Worm (Caenorhabditis elegans) whole organism, L2 larva: ENCODE data around the gene W08G11.5.

Source experiments
- C34F6.9 ChIP-seq: fragments of 150-350 bp; optimal IDR thresholded peaks from 2 replicates; lab custom pipeline; 2014; ENCODE audit warnings: missing biosample characterization, missing genetic modification characterization
- F13H6.1 ChIP-seq: sonication (generic microtip); optimal IDR thresholded peaks from 2 replicates; lab custom pipeline; 2016; ENCODE audit warnings: missing genetic modification characterization, missing compliant biosample characterization
- R02D3.7 ChIP-seq: fragments of 150-350 bp; optimal IDR thresholded peaks from 2 replicates; lab custom pipeline; 2014; ENCODE audit warnings: missing biosample characterization, missing genetic modification characterization
- Y55F3AM.14 ChIP-seq: fragments of 200-800 bp; sonication (Bioruptor generic); optimal IDR thresholded peaks from 2 replicates; lab custom pipeline; 2018; ENCODE audit warnings: mild to moderate bottlenecking, missing genetic modification characterization, missing compliant biosample characterization
- ZK546.5 ChIP-seq: sonication (generic microtip); optimal IDR thresholded peaks from 2 replicates; lab custom pipeline; 2017; ENCODE audit warnings: missing biosample characterization, missing genetic modification characterization
- ama-1 ChIP-seq: fragments of 150-350 bp; optimal IDR thresholded peaks from 2 replicates; lab custom pipeline; 2018; ENCODE audit warnings: inconsistent platforms
- blmp-1 ChIP-seq: sonication (generic microtip); optimal IDR thresholded peaks from 2 replicates; lab custom pipeline; 2017; ENCODE audit warnings: missing genetic modification characterization, mild to moderate bottlenecking, missing compliant biosample characterization, antibody characterized with exemption, moderate library complexity; ENCODE audit not compliant: insufficient read depth
- ceh-16 ChIP-seq: fragments of 150-350 bp; optimal IDR thresholded peaks from 2 replicates; lab custom pipeline; 2014; ENCODE audit warnings: missing biosample characterization, missing genetic modification characterization
- ceh-82 ChIP-seq: fragments of 150-350 bp; optimal IDR thresholded peaks from 2 replicates; lab custom pipeline; 2014; ENCODE audit warnings: missing biosample characterization, missing genetic modification characterization
- crh-2 ChIP-seq: sonication (generic microtip); optimal IDR thresholded peaks from 2 replicates; lab custom pipeline; 2017; ENCODE audit warnings: missing biosample characterization, missing genetic modification characterization
- dmd-4 ChIP-seq: sonication (generic microtip); optimal IDR thresholded peaks from 2 replicates; lab custom pipeline; 2017; ENCODE audit warnings: missing biosample characterization, missing genetic modification characterization
- egl-27 ChIP-seq: sonication (generic microtip); optimal IDR thresholded peaks from 3 replicates; lab custom pipeline; 2017; ENCODE audit warnings: missing biosample characterization, missing genetic modification reagents, missing genetic modification characterization
- elt-3 ChIP-seq: sonication (generic microtip); optimal IDR thresholded peaks from 2 replicates; lab custom pipeline; 2017; ENCODE audit warnings: missing biosample characterization, missing genetic modification characterization
- fos-1 ChIP-seq: fragments of 150-350 bp; optimal IDR thresholded peaks from 2 replicates; lab custom pipeline; 2014; ENCODE audit warnings: missing biosample characterization, missing genetic modification characterization
- gmeb-1 ChIP-seq: fragments of 150-350 bp; optimal IDR thresholded peaks from 2 replicates; lab custom pipeline; 2014; ENCODE audit warnings: missing biosample characterization, missing genetic modification characterization
- lin-11 ChIP-seq: fragments of 150-350 bp; sonication (generic microtip); optimal IDR thresholded peaks from 2 replicates; lab custom pipeline; 2014; ENCODE audit warnings: missing biosample characterization, missing genetic modification characterization, inconsistent platforms, mixed read lengths
- lin-13 ChIP-seq: fragments of 150-350 bp; optimal IDR thresholded peaks from 2 replicates; lab custom pipeline; 2014; ENCODE audit warnings: missing biosample characterization, missing genetic modification reagents, missing genetic modification characterization
- lsy-2 ChIP-seq, 2 experiments: fragments of 150-350 bp in 1 of 2; sonication (generic microtip) in 1 of 2; optimal IDR thresholded peaks; 2 replicates each; lab custom pipeline; 2014 to 2017; ENCODE audit warnings: missing biosample characterization in 2 of 2, missing genetic modification characterization in 2 of 2
- mab-5 ChIP-seq: fragments of 150-350 bp; optimal IDR thresholded peaks from 2 replicates; lab custom pipeline; 2014; ENCODE audit warnings: missing biosample characterization, missing genetic modification characterization
- mbf-1 ChIP-seq: sonication (generic microtip); optimal IDR thresholded peaks from 2 replicates; lab custom pipeline; 2017; ENCODE audit warnings: missing biosample characterization, missing genetic modification characterization
- nhr-10 ChIP-seq: sonication (generic microtip); optimal IDR thresholded peaks from 2 replicates; lab custom pipeline; 2017; ENCODE audit warnings: missing biosample characterization, missing genetic modification characterization
- nhr-129 ChIP-seq: fragments of 150-350 bp; optimal IDR thresholded peaks from 2 replicates; lab custom pipeline; 2014; ENCODE audit warnings: missing biosample characterization, missing genetic modification characterization
- nhr-21 ChIP-seq: fragments of 150-350 bp; optimal IDR thresholded peaks from 2 replicates; lab custom pipeline; 2014; ENCODE audit warnings: missing biosample characterization, missing genetic modification characterization
- nhr-237 ChIP-seq: fragments of 150-350 bp; optimal IDR thresholded peaks from 2 replicates; lab custom pipeline; 2014; ENCODE audit warnings: missing biosample characterization, missing genetic modification characterization
- peb-1 ChIP-seq: fragments of 150-350 bp; optimal IDR thresholded peaks from 2 replicates; lab custom pipeline; 2014; ENCODE audit warnings: missing biosample characterization, missing genetic modification characterization
- sem-4 ChIP-seq: fragments of 150-350 bp; optimal IDR thresholded peaks from 2 replicates; lab custom pipeline; 2014; ENCODE audit warnings: missing biosample characterization, missing genetic modification reagents, missing genetic modification characterization
- sma-3 ChIP-seq: sonication (generic microtip); optimal IDR thresholded peaks from 2 replicates; lab custom pipeline; 2016; ENCODE audit warnings: missing genetic modification reagents, missing genetic modification characterization, missing compliant biosample characterization
- sma-9 ChIP-seq, 2 experiments: fragments of 150-350 bp in 1 of 2; sonication (generic microtip) in 1 of 2; optimal IDR thresholded peaks; 2 replicates each; lab custom pipeline; 2014 to 2016; ENCODE audit warnings: missing genetic modification characterization in 2 of 2, mild to moderate bottlenecking in 1 of 2, missing biosample characterization in 1 of 2, missing compliant biosample characterization in 1 of 2, missing genetic modification reagents in 1 of 2, moderate library complexity in 1 of 2
- snpc-4 ChIP-seq: fragments of 150-350 bp; optimal IDR thresholded peaks from 2 replicates; lab custom pipeline; 2014; ENCODE audit warnings: missing biosample characterization, missing genetic modification characterization
- unc-39 ChIP-seq: fragments of 150-350 bp; optimal IDR thresholded peaks from 2 replicates; lab custom pipeline; 2014; ENCODE audit warnings: missing biosample characterization, missing genetic modification characterization
- unc-55 ChIP-seq: fragments of 150-350 bp; sonication (generic microtip); optimal IDR thresholded peaks from 3 replicates; lab custom pipeline; 2014; ENCODE audit warnings: missing biosample characterization, missing genetic modification reagents, missing genetic modification characterization
- unc-62 ChIP-seq: fragments of 150-350 bp; optimal IDR thresholded peaks from 2 replicates; lab custom pipeline; 2014; ENCODE audit warnings: missing biosample characterization, missing genetic modification reagents, missing genetic modification characterization
- zag-1 ChIP-seq: fragments of 150-350 bp; optimal IDR thresholded peaks from 2 replicates; lab custom pipeline; 2014; ENCODE audit warnings: missing biosample characterization, missing genetic modification characterization
- ztf-1 ChIP-seq: fragments of 200-800 bp; sonication (Bioruptor generic); conservative IDR thresholded peaks from 2 replicates; pipeline ENCODE4 v1.3.6; 2022; ENCODE audit warnings: missing genetic modification characterization, missing compliant biosample characterization
- ztf-11 ChIP-seq: sonication (generic microtip); optimal IDR thresholded peaks from 2 replicates; lab custom pipeline; 2017; ENCODE audit warnings: missing biosample characterization, missing genetic modification characterization
- ztf-4 ChIP-seq: fragments of 150-350 bp; optimal IDR thresholded peaks from 2 replicates; lab custom pipeline; 2014; ENCODE audit warnings: missing biosample characterization, missing genetic modification characterization

The W08G11.5 gene

DNA sequence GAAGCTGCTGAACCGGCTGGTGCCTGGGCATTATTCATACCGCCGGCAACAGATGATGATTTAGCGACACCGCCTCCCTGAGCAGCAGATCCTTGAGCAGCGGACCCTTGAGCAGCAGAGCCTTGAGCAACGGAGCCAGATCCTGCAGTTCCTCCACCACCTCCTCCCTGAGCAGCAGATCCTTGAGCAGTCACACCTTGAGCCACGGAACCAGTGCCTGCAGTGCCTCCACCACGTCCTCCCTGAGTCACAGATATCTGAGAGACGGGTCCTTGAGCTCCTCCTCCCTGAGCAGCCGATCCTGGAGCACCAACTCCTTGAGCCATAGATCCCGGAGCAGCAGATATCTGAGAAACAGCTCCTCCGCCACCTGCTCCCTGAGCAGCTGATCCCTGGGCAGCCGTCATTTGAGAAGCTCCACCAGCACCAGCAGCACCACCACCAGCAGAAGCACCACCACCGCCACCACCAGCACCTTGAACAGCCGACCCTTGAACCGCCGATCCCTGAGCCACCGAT, 30.2 kb upstream of the W08G11.5 start:
- TF ChIP-seq ztf-1 (GFP tag; lab: Robert Waterston, UW) (no peak), elt-3 (no peak), F13H6.1 (no peak), ceh-82 (no peak), peb-1 (tag; lab: Kevin White, UChicago) (no peak)

DNA sequence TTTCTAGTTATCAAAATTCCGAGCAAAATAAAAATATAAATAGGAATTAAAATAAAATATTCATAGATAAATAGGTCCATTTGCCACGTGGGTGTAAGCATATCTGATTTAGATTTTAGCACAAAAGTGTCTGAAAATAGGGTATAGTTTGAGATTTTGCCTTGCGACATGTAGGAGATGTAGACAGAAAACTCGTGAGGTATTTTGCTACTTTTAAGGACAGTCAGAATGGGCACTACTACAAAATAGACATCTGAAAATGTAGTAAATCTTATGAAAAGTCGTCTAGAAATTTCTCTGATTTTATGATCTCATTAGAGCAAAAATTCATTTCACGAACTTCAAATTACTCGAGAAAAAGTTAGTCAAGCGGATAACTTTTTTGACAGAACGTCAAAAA, 28.4 kb upstream of the W08G11.5 start, which contains the start of gene srv-34:
TSS of gene srv-34 (minus strand) at position 101 of the 400 bp plus-strand sequence.
- TF ChIP-seq ZK546.5 (tag; lab: Kevin White, UChicago) (no peak), lin-13 (GFP tag; lab: Kevin White, UChicago) (no peak), sem-4 (tag; lab: Kevin White, UChicago) (no peak), R02D3.7 (no peak), unc-39 (no peak), unc-62 (GFP tag; lab: Kevin White, UChicago) (no peak), nhr-129 (tag; lab: Kevin White, UChicago) (no peak)

ce11 chrV:16370039-16370438, 23.7 kb upstream of the W08G11.5 start:
- peak; percentile 20 for TF ChIP-seq ceh-82
- TF ChIP-seq mab-5 (tag; lab: Kevin White, UChicago) = peak; percentile 15
- TF ChIP-seq sem-4 (tag; lab: Kevin White, UChicago) = no peak
- peak; percentile 71 for TF ChIP-seq fos-1 (tag; lab: Kevin White, UChicago)
- no peak for TF ChIP-seq ztf-4 (tag; lab: Kevin White, UChicago)
- peak; percentile 26 for TF ChIP-seq zag-1 (tag; lab: Kevin White, UChicago)
- peak; percentile 70 for TF ChIP-seq snpc-4 (tag; lab: Kevin White, UChicago)
- TF ChIP-seq egl-27 (tag; lab: Kevin White, UChicago) = peak; percentile 72
- TF ChIP-seq F13H6.1 = peak; percentile 72
- peak; percentile 78 for TF ChIP-seq sma-3 (GFP tag; lab: Kevin White, UChicago)
- peak; percentile 16 to 55 for TF ChIP-seq lsy-2 (tag; optimal IDR thresholded peaks at IDR 0.05; lab: Kevin White, UChicago)
- TF ChIP-seq gmeb-1 (tag; lab: Kevin White, UChicago) = peak; percentile 73
- TF ChIP-seq blmp-1 = peak; percentile 19
- peak; percentile 54 for TF ChIP-seq nhr-21 (tag; lab: Kevin White, UChicago)
- no peak for TF ChIP-seq nhr-237
- TF ChIP-seq nhr-129 (tag; lab: Kevin White, UChicago) = peak; percentile 90
- TF ChIP-seq Y55F3AM.14 (GFP tag; lab: Kevin White, UChicago) = peak; percentile 70
- TF ChIP-seq dmd-4 (tag; lab: Kevin White, UChicago) = no peak
- TF ChIP-seq sma-9 (GFP tag; optimal IDR thresholded peaks at IDR 0.05; lab: Kevin White, UChicago) = peak; percentile 84
- TF ChIP-seq sma-9 (tag; optimal IDR thresholded peaks at IDR 0.05; lab: Kevin White, UChicago) = no peak
- peak; percentile 6 for TF ChIP-seq lin-11 (tag; lab: Kevin White, UChicago)
- TF ChIP-seq lin-13 (GFP tag; lab: Kevin White, UChicago) = peak; percentile 63
- peak; percentile 68 for TF ChIP-seq crh-2
- TF ChIP-seq unc-55 = peak; percentile 67
- no peak for TF ChIP-seq ztf-11 (tag; lab: Kevin White, UChicago)
- peak; percentile 45 for TF ChIP-seq C34F6.9 (tag; lab: Kevin White, UChicago)
- no peak for TF ChIP-seq unc-39
- no peak for TF ChIP-seq ama-1 (lab: Kevin White, UChicago)

ce11 chrV:16368143-16368542, 21.8 kb upstream of the W08G11.5 start:
- TF ChIP-seq ceh-16 (tag; lab: Kevin White, UChicago) (no peak), nhr-237 (no peak), F13H6.1 (no peak), crh-2 (no peak), nhr-10 (no peak), egl-27 (tag; lab: Kevin White, UChicago) (no peak), sma-3 (GFP tag; lab: Kevin White, UChicago) (no peak), lsy-2 (tag; optimal IDR thresholded peaks at IDR 0.05; lab: Kevin White, UChicago) (no peak), blmp-1 (no peak)

ce11 chrV:16367575-16367974, 21.3 kb upstream of the W08G11.5 start, which contains the start of gene W08G11.3:
TSS of gene W08G11.3 (plus strand) at chrV:16367681.
- TF ChIP-seq mbf-1 (tag; lab: Kevin White, UChicago) (no peak), nhr-129 (tag; lab: Kevin White, UChicago) (peak; percentile 11), ceh-82 (no peak)
